Fruit fly (Drosophila melanogaster) whole organism, embryonic: ENCODE measurements around the gene CG13482.

ENCODE experiments used
- Atf-2 ChIP-seq: fragments of 200-800 bp; sonication (Bioruptor generic); optimal IDR thresholded peaks from 2 replicates; lab custom pipeline; 2016; ENCODE audit warnings: missing biosample characterization, missing genetic modification characterization
- Bgb ChIP-seq: fragments of 200-800 bp; sonication (Bioruptor generic); IDR thresholded peaks from 2 replicates; pipeline ENCODE4 v1.3.6; 2022; ENCODE audit warnings: missing biosample characterization, missing genetic modification characterization; ENCODE audit not compliant: partially characterized antibody
- BtbVII ChIP-seq: fragments of 200-800 bp; sonication (Bioruptor generic); optimal IDR thresholded peaks from 3 replicates; lab custom pipeline; 2017; ENCODE audit warnings: missing biosample characterization, mild to moderate bottlenecking, missing genetic modification characterization
- C15 ChIP-seq: fragments of 200-800 bp; sonication (Bioruptor generic); IDR thresholded peaks from 3 replicates; pipeline ENCODE4 v1.3.6; 2022; ENCODE audit warnings: missing biosample characterization, missing genetic modification characterization
- CG10209 ChIP-seq: fragments of 200-800 bp; sonication (Bioruptor generic); optimal IDR thresholded peaks from 3 replicates; lab custom pipeline; 2017; ENCODE audit warnings: missing biosample characterization, mild to moderate bottlenecking, missing genetic modification characterization, missing genetic modification reagents
- CG10431 ChIP-seq: fragments of 200-800 bp; sonication (Bioruptor generic); optimal IDR thresholded peaks from 3 replicates; lab custom pipeline; 2018; ENCODE audit warnings: missing biosample characterization, mild to moderate bottlenecking, missing genetic modification characterization
- CG10959 ChIP-seq: fragments of 200-800 bp; sonication (Bioruptor generic); IDR thresholded peaks from 2 replicates; pipeline ENCODE4 v1.3.6; 2022; ENCODE audit warnings: missing biosample characterization, missing genetic modification characterization
- CG12219 ChIP-seq: fragments of 200-800 bp; sonication (Bioruptor generic); optimal IDR thresholded peaks from 3 replicates; lab custom pipeline; 2018; ENCODE audit warnings: missing biosample characterization, mild to moderate bottlenecking, missing genetic modification characterization
- CG14050 ChIP-seq: fragments of 200-800 bp; sonication (Bioruptor generic); IDR thresholded peaks from 3 replicates; pipeline ENCODE4 v1.3.6; 2022; ENCODE audit warnings: missing biosample characterization, missing genetic modification characterization
- CG2202 ChIP-seq: fragments of 200-800 bp; sonication (Bioruptor generic); optimal IDR thresholded peaks from 2 replicates; lab custom pipeline; 2018; ENCODE audit warnings: missing biosample characterization, mild to moderate bottlenecking, missing genetic modification characterization
- CG30403 ChIP-seq: fragments of 200-800 bp; sonication (Bioruptor generic); optimal IDR thresholded peaks from 3 replicates; lab custom pipeline; 2016; ENCODE audit warnings: missing biosample characterization, missing genetic modification characterization
- CG5953 ChIP-seq: fragments of 200-800 bp; sonication (Bioruptor generic); IDR thresholded peaks from 2 replicates; pipeline ENCODE4 v1.3.6; 2022; ENCODE audit warnings: missing biosample characterization, missing genetic modification characterization
- CG6854 ChIP-seq: fragments of 200-800 bp; sonication (Bioruptor generic); optimal IDR thresholded peaks from 3 replicates; lab custom pipeline; 2017; ENCODE audit warnings: missing biosample characterization, mild to moderate bottlenecking, missing genetic modification characterization
- CG7372 ChIP-seq: fragments of 200-800 bp; sonication (Bioruptor generic); IDR thresholded peaks from 2 replicates; pipeline ENCODE4 v1.3.6; 2022; ENCODE audit warnings: missing biosample characterization, missing genetic modification characterization
- CG8359 ChIP-seq: fragments of 200-800 bp; sonication (Bioruptor generic); optimal IDR thresholded peaks from 2 replicates; lab custom pipeline; 2017; ENCODE audit warnings: missing biosample characterization, mild to moderate bottlenecking, missing genetic modification characterization, borderline replicate concordance
- CG9727 ChIP-seq: fragments of 200-800 bp; sonication (Bioruptor generic); optimal IDR thresholded peaks from 3 replicates; lab custom pipeline; 2017; ENCODE audit warnings: missing biosample characterization, mild to moderate bottlenecking, missing genetic modification characterization
- Camta ChIP-seq: fragments of 200-800 bp; sonication (Bioruptor generic); optimal IDR thresholded peaks from 2 replicates; lab custom pipeline; 2016; ENCODE audit warnings: missing biosample characterization, missing genetic modification characterization
- Chrac-16 ChIP-seq: fragments of 200-800 bp; sonication (Bioruptor generic); optimal IDR thresholded peaks from 3 replicates; lab custom pipeline; 2016; ENCODE audit warnings: missing biosample characterization, missing genetic modification characterization
- D19B ChIP-seq: fragments of 200-800 bp; sonication (Bioruptor generic); optimal IDR thresholded peaks from 2 replicates; lab custom pipeline; 2017; ENCODE audit warnings: missing biosample characterization, mild to moderate bottlenecking, missing genetic modification characterization
- Deaf1 ChIP-seq: fragments of 200-800 bp; optimal IDR thresholded peaks from 3 replicates; lab custom pipeline; 2019; ENCODE audit warnings: missing biosample characterization, mild to moderate bottlenecking, missing genetic modification characterization, moderate library complexity
- HLH54F ChIP-seq: fragments of 200-800 bp; sonication (Bioruptor generic); optimal IDR thresholded peaks from 3 replicates; lab custom pipeline; 2016; ENCODE audit warnings: missing biosample characterization, missing genetic modification characterization
- HLHmδ ChIP-seq: fragments of 200-800 bp; sonication (Bioruptor generic); optimal IDR thresholded peaks from 2 replicates; lab custom pipeline; 2018; ENCODE audit warnings: missing biosample characterization, mild to moderate bottlenecking, missing genetic modification characterization, moderate library complexity
- Hr3 ChIP-seq: fragments of 200-800 bp; sonication (Bioruptor generic); optimal IDR thresholded peaks from 3 replicates; lab custom pipeline; 2016; ENCODE audit warnings: missing biosample characterization, missing genetic modification characterization
- NfI ChIP-seq: fragments of 200-800 bp; sonication (Bioruptor generic); optimal IDR thresholded peaks from 3 replicates; lab custom pipeline; 2018; ENCODE audit warnings: missing biosample characterization, mild to moderate bottlenecking, missing genetic modification characterization, moderate library complexity
- Side ChIP-seq: fragments of 200-800 bp; sonication (Bioruptor generic); optimal IDR thresholded peaks from 2 replicates; lab custom pipeline; 2016; ENCODE audit warnings: missing biosample characterization, missing genetic modification characterization
- Sry-δ ChIP-seq: fragments of 200-800 bp; sonication (Bioruptor generic); optimal IDR thresholded peaks from 2 replicates; lab custom pipeline; 2016; ENCODE audit warnings: missing biosample characterization, missing genetic modification characterization
- Ssrp ChIP-seq: fragments of 200-800 bp; sonication (Bioruptor generic); optimal IDR thresholded peaks from 2 replicates; lab custom pipeline; 2018; ENCODE audit warnings: missing biosample characterization, mild to moderate bottlenecking, missing genetic modification characterization, moderate library complexity
- Taf1 ChIP-seq: fragments of 200-800 bp; sonication (Bioruptor generic); IDR thresholded peaks from 2 replicates; pipeline ENCODE4 v1.3.6; 2022; ENCODE audit warnings: missing biosample characterization, missing genetic modification characterization
- Xbp1 ChIP-seq: fragments of 200-800 bp; sonication (Bioruptor generic); optimal IDR thresholded peaks from 3 replicates; lab custom pipeline; 2016; ENCODE audit warnings: missing biosample characterization, mild to moderate bottlenecking, missing genetic modification characterization
- ato ChIP-seq: fragments of 200-800 bp; sonication (Bioruptor generic); IDR thresholded peaks from 2 replicates; pipeline ENCODE4 v1.3.6; 2022; ENCODE audit warnings: missing biosample characterization, missing genetic modification characterization; ENCODE audit not compliant: partially characterized antibody
- cato ChIP-seq: fragments of 200-800 bp; sonication (Bioruptor generic); optimal IDR thresholded peaks from 2 replicates; lab custom pipeline; 2016; ENCODE audit warnings: missing biosample characterization, missing genetic modification characterization, borderline replicate concordance
- chn ChIP-seq: fragments of 200-800 bp; sonication (Bioruptor generic); optimal IDR thresholded peaks from 2 replicates; lab custom pipeline; 2016; ENCODE audit warnings: missing biosample characterization, missing genetic modification characterization
- da ChIP-seq: fragments of 200-800 bp; sonication (Bioruptor generic); optimal IDR thresholded peaks from 2 replicates; lab custom pipeline; 2016; ENCODE audit warnings: missing biosample characterization, missing genetic modification characterization
- ems ChIP-seq: fragments of 200-800 bp; sonication (Bioruptor generic); optimal IDR thresholded peaks from 3 replicates; lab custom pipeline; 2016; ENCODE audit warnings: missing biosample characterization, missing genetic modification characterization
- en ChIP-seq: fragments of 200-800 bp; sonication (Bioruptor generic); optimal IDR thresholded peaks from 2 replicates; lab custom pipeline; 2016; ENCODE audit warnings: missing biosample characterization, missing genetic modification characterization
- gsb ChIP-seq: fragments of 200-800 bp; sonication (Bioruptor generic); IDR thresholded peaks from 2 replicates; pipeline ENCODE4 v1.3.6; 2022; ENCODE audit warnings: missing biosample characterization, missing genetic modification characterization
- hb ChIP-seq: fragments of 200-800 bp; sonication (Bioruptor generic); IDR thresholded peaks from 3 replicates; pipeline ENCODE4 v1.3.6; 2022; ENCODE audit warnings: missing biosample characterization, missing genetic modification characterization; ENCODE audit not compliant: partially characterized antibody
- nerfin-1 ChIP-seq: fragments of 200-800 bp; sonication (Bioruptor generic); optimal IDR thresholded peaks from 3 replicates; lab custom pipeline; 2019; ENCODE audit warnings: missing biosample characterization, mild to moderate bottlenecking, missing genetic modification characterization, moderate library complexity
- prd ChIP-seq, 3 experiments: fragments of >200 bp in 2 of 3; fragments of 200-800 bp in 1 of 3; sonication (Bioruptor generic) in 1 of 3; optimal IDR thresholded peaks in 2 of 3; IDR thresholded peaks in 1 of 3; 2 replicates in 2 of 3; 3 replicates in 1 of 3; pipeline versions ENCODE4 v1.3.6 to Lab custom; 2017 to 2022; ENCODE audit warnings: missing biosample characterization in 1 of 3, missing genetic modification characterization in 1 of 3
- pros ChIP-seq: fragments of 200-800 bp; sonication (Bioruptor generic); optimal IDR thresholded peaks from 3 replicates; lab custom pipeline; 2019; ENCODE audit warnings: missing biosample characterization, mild to moderate bottlenecking, missing genetic modification characterization, moderate library complexity
- sc ChIP-seq, 3 experiments: fragments of >200 bp in 2 of 3; fragments of 200-800 bp in 1 of 3; sonication (Bioruptor generic) in 1 of 3; optimal IDR thresholded peaks; 2 replicates in 2 of 3; 3 replicates in 1 of 3; lab custom pipeline; 2017; ENCODE audit warnings: mild to moderate bottlenecking in 1 of 3, missing biosample characterization in 1 of 3, missing genetic modification characterization in 1 of 3, missing genetic modification reagents in 1 of 3
- sim ChIP-seq: fragments of 200-800 bp; sonication (Bioruptor generic); IDR thresholded peaks from 2 replicates; pipeline ENCODE4 v1.3.6; 2022; ENCODE audit warnings: missing biosample characterization, missing genetic modification characterization
- slbo ChIP-seq: fragments of 200-800 bp; sonication (Bioruptor generic); IDR thresholded peaks from 2 replicates; pipeline ENCODE4 v1.3.6; 2022; ENCODE audit warnings: missing biosample characterization, missing genetic modification characterization
- ssp ChIP-seq: fragments of 200-800 bp; sonication (Bioruptor generic); IDR thresholded peaks from 2 replicates; pipeline ENCODE4 v1.3.6; 2022; ENCODE audit warnings: missing biosample characterization, missing genetic modification characterization
- stwl ChIP-seq: fragments of 200-800 bp; sonication (Bioruptor generic); optimal IDR thresholded peaks from 3 replicates; lab custom pipeline; 2018; ENCODE audit warnings: missing biosample characterization, mild to moderate bottlenecking, missing genetic modification characterization, moderate library complexity
- tio ChIP-seq: fragments of 200-800 bp; sonication (Bioruptor generic); optimal IDR thresholded peaks from 2 replicates; lab custom pipeline; 2017; ENCODE audit warnings: missing biosample characterization, missing genetic modification characterization, inconsistent platforms
- ttk ChIP-seq: fragments of 200-800 bp; sonication (Bioruptor generic); IDR thresholded peaks from 2 replicates; pipeline ENCODE4 v2.1.2; 2022; ENCODE audit warnings: missing biosample characterization, missing genetic modification characterization
- vnd ChIP-seq: fragments of 200-800 bp; sonication (Bioruptor generic); IDR thresholded peaks from 3 replicates; pipeline ENCODE4 v1.3.6; 2022; ENCODE audit warnings: missing biosample characterization, missing genetic modification characterization; ENCODE audit not compliant: partially characterized antibody

The CG13482 gene

DNA sequence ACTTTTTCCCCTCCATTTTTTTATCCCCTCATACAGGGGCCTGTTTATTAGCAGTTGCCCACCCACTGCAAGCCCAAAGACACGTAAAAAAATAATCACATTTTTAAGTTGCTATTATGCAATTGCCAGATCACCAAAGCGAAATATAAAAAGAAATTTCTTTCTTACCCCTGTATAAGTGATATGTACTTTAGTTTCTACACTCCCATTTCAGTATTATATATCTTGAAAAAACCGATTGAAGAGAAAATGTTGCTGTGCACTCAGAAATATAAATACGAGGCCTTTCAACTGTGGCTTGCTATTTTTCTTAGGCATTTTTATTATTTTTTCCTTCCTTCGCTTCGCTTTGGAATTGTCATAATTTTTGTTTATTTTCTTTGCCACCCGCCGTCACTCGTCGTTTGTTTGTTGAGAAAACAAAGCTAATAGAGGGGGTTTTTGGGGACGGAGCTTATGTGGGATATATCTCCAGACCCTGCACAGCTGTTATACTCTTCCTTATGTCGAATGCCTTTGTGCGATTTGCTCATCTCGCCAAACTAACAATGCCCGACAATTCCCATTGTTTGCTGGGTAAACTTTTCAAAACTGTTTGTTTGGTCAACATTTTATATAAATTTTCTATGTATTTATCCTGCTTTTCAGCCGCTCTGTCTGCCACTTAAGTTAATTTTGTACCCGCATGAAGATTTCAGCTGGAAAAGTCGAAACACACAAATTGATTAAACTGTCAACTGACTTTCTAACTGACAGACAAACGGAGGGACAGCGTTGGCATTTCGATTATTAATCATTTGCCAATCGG lies 25.3 kb downstream of the CG13482 start (continued):
- TF ChIP-seq Deaf1 (tag; lab: Kevin White, UChicago): no peak
- TF ChIP-seq sim (GFP tag; lab: Robert Waterston, UW): 0 out of 2 replicates have a peak, but pooled peaks have one; percentile 13
- TF ChIP-seq CG2202 (tag; lab: Kevin White, UChicago): peak; percentile 37
- peak; percentile 15 for TF ChIP-seq Xbp1 (GFP tag; lab: Kevin White, UChicago)
- TF ChIP-seq ttk: no peak
- no peak for TF ChIP-seq hb (GFP tag; lab: Robert Waterston, UW)
- TF ChIP-seq HLH54F (GFP tag; lab: Kevin White, UChicago): no peak
- TF ChIP-seq HLHmδ (GFP tag; lab: Kevin White, UChicago): no peak
- no peak for TF ChIP-seq da
- TF ChIP-seq CG10959 (GFP tag; lab: Robert Waterston, UW): no peak
- TF ChIP-seq CG10209 (GFP tag; lab: Kevin White, UChicago): peak; percentile 29
- no peak for TF ChIP-seq CG5953
- TF ChIP-seq Ssrp: peak; percentile 17
- no peak for TF ChIP-seq nerfin-1 (tag; lab: Kevin White, UChicago)
- no peak for TF ChIP-seq C15 (GFP tag; lab: Robert Waterston, UW)
- no peak for TF ChIP-seq prd (optimal IDR thresholded peaks at IDR 0.05; lab: Kevin White, UChicago)
- TF ChIP-seq prd (GFP tag; IDR thresholded peaks at IDR 0.05; lab: Robert Waterston, UW): no peak
- no peak for TF ChIP-seq gsb (GFP tag; lab: Robert Waterston, UW)
- TF ChIP-seq Taf1 (GFP tag; lab: Robert Waterston, UW): no peak
- no peak for TF ChIP-seq Chrac-16 (GFP tag; lab: Kevin White, UChicago)
- TF ChIP-seq ssp (GFP tag; lab: Robert Waterston, UW): no peak
- TF ChIP-seq NfI (GFP tag; lab: Kevin White, UChicago): no peak
- TF ChIP-seq vnd (GFP tag; lab: Robert Waterston, UW): no peak
- no peak for TF ChIP-seq ems (GFP tag; lab: Kevin White, UChicago)
- TF ChIP-seq BtbVII (GFP tag; lab: Kevin White, UChicago): peak; percentile 45
- TF ChIP-seq CG30403 (GFP tag; lab: Kevin White, UChicago): no peak
- TF ChIP-seq CG12219 (GFP tag; lab: Kevin White, UChicago): no peak
- no peak for TF ChIP-seq CG14050 (GFP tag; lab: Robert Waterston, UW)
- no peak for TF ChIP-seq Bgb (GFP tag; lab: Robert Waterston, UW)
- no peak for TF ChIP-seq pros (GFP tag; lab: Kevin White, UChicago)
- TF ChIP-seq stwl (tag; lab: Kevin White, UChicago): peak; percentile 12
- peak; percentile 17 for TF ChIP-seq CG8359 (GFP tag; lab: Kevin White, UChicago)
- TF ChIP-seq Camta (GFP tag; lab: Kevin White, UChicago): no peak
- no peak for TF ChIP-seq CG6854 (GFP tag; lab: Kevin White, UChicago)
- no peak for TF ChIP-seq Side (GFP tag; lab: Kevin White, UChicago)
- no peak for TF ChIP-seq tio (GFP tag; lab: Kevin White, UChicago)
- peak; percentile 20 for TF ChIP-seq CG10431 (GFP tag; lab: Kevin White, UChicago)
- no peak for TF ChIP-seq Atf-2 (GFP tag; lab: Kevin White, UChicago)
- TF ChIP-seq CG9727 (GFP tag; lab: Kevin White, UChicago): peak; percentile 3
- TF ChIP-seq D19B: no peak
- no peak for TF ChIP-seq sc (optimal IDR thresholded peaks at IDR 0.05; lab: Kevin White, UChicago)
- TF ChIP-seq sc (GFP tag; optimal IDR thresholded peaks at IDR 0.05; lab: Kevin White, UChicago): no peak
- no peak for TF ChIP-seq cato
- no peak for TF ChIP-seq Sry-δ
- no peak for TF ChIP-seq chn (GFP tag; lab: Kevin White, UChicago)
- TF ChIP-seq Hr3: peak; percentile 14
- TF ChIP-seq CG7372 (GFP tag; lab: Robert Waterston, UW): no peak
- TF ChIP-seq en (GFP tag; lab: Kevin White, UChicago): no peak
- TF ChIP-seq slbo: no peak
- TF ChIP-seq ato (GFP tag; lab: Robert Waterston, UW): no peak
